Worm (Caenorhabditis elegans) whole organism, L4 larva: Measurements from ENCODE around the gene F20B6.5.

Experiments used
- D1046.2 ChIP-seq: fragments of 200-800 bp; sonication (Bioruptor generic); IDR thresholded peaks from 2 replicates; pipeline ENCODE4 v1.3.6; 2022; ENCODE audit warnings: missing genetic modification characterization, missing compliant biosample characterization
- F26F4.8 ChIP-seq: fragments of 200-800 bp; sonication (Bioruptor generic); conservative IDR thresholded peaks from 2 replicates; pipeline ENCODE4 v1.3.6; 2022; ENCODE audit warnings: missing genetic modification characterization, missing compliant biosample characterization
- F44E2.7 ChIP-seq: fragments of 200-800 bp; sonication (Bioruptor generic); IDR thresholded peaks from 2 replicates; pipeline ENCODE4 v2.1.2; 2022; ENCODE audit warnings: missing genetic modification characterization, missing compliant biosample characterization
- R02D3.7 ChIP-seq: fragments of 150-350 bp; sonication (generic microtip); optimal IDR thresholded peaks from 3 replicates; lab custom pipeline; 2014; ENCODE audit warnings: missing biosample characterization, missing genetic modification characterization
- T20F7.1 ChIP-seq: fragments of 200-800 bp; sonication (Bioruptor generic); optimal IDR thresholded peaks from 2 replicates; lab custom pipeline; 2018; ENCODE audit warnings: mild to moderate bottlenecking, missing genetic modification characterization, missing compliant biosample characterization
- Y105C5A.15 ChIP-seq: fragments of 200-800 bp; sonication (Bioruptor generic); IDR thresholded peaks from 2 replicates; pipeline ENCODE4 v1.3.6; 2022; ENCODE audit warnings: missing genetic modification characterization, missing compliant biosample characterization
- Y5F2A.4 ChIP-seq: fragments of 200-800 bp; sonication (Bioruptor generic); optimal IDR thresholded peaks from 2 replicates; lab custom pipeline; 2018; ENCODE audit warnings: mild to moderate bottlenecking, missing genetic modification characterization, missing compliant biosample characterization
- ZK337.2 ChIP-seq: fragments of 200-800 bp; sonication (Bioruptor generic); IDR thresholded peaks from 2 replicates; pipeline ENCODE4 v1.3.6; 2022; ENCODE audit warnings: missing genetic modification reagents, missing genetic modification characterization, missing compliant biosample characterization
- attf-4 ChIP-seq: sonication (generic microtip); optimal IDR thresholded peaks from 3 replicates; lab custom pipeline; 2017; ENCODE audit warnings: missing biosample characterization, missing genetic modification characterization
- ceh-32 ChIP-seq: sonication (generic microtip); optimal IDR thresholded peaks from 2 replicates; lab custom pipeline; 2016; ENCODE audit warnings: mild to moderate bottlenecking, missing genetic modification characterization, missing compliant biosample characterization; ENCODE audit not compliant: poor library complexity
- ceh-44 ChIP-seq: fragments of 200-800 bp; sonication (Bioruptor generic); IDR thresholded peaks from 2 replicates; pipeline ENCODE4 v1.3.6; 2022; ENCODE audit warnings: missing genetic modification reagents, missing genetic modification characterization, missing compliant biosample characterization
- ceh-62 ChIP-seq: sonication (generic microtip); optimal IDR thresholded peaks from 2 replicates; lab custom pipeline; 2017; ENCODE audit warnings: missing biosample characterization, missing genetic modification characterization
- cey-2 ChIP-seq: sonication (generic microtip); optimal IDR thresholded peaks from 3 replicates; lab custom pipeline; 2017; ENCODE audit warnings: missing genetic modification characterization, mild to moderate bottlenecking, missing compliant biosample characterization, antibody characterized with exemption, borderline replicate concordance; ENCODE audit not compliant: insufficient read depth
- daf-16 ChIP-seq, 3 experiments: sonication (generic microtip); optimal IDR thresholded peaks; 2 replicates each; lab custom pipeline; 2016 to 2017; ENCODE audit warnings: missing genetic modification characterization in 3 of 3, missing genetic modification reagents in 3 of 3, mild to moderate bottlenecking in 2 of 3, missing compliant biosample characterization in 2 of 3, missing biosample characterization in 1 of 3, moderate library complexity in 1 of 3
- dmd-6 ChIP-seq: fragments of 200-800 bp; sonication (Bioruptor generic); IDR thresholded peaks from 2 replicates; pipeline ENCODE4 v1.3.6; 2022; ENCODE audit warnings: missing genetic modification reagents, missing genetic modification characterization, missing compliant biosample characterization
- dmd-8 ChIP-seq: fragments of 200-800 bp; sonication (Bioruptor generic); IDR thresholded peaks from 2 replicates; pipeline ENCODE4 v1.3.6; 2022; ENCODE audit warnings: missing genetic modification characterization, missing compliant biosample characterization
- dpl-1 ChIP-seq: fragments of 150-350 bp; optimal IDR thresholded peaks from 2 replicates; lab custom pipeline; 2014; ENCODE audit warnings: missing biosample characterization, missing genetic modification reagents, missing genetic modification characterization
- duxl-1 ChIP-seq: sonication (generic microtip); optimal IDR thresholded peaks from 2 replicates; lab custom pipeline; 2016; ENCODE audit warnings: mild to moderate bottlenecking, missing genetic modification characterization, moderate library complexity, missing compliant biosample characterization; ENCODE audit not compliant: poor library complexity
- egl-43 ChIP-seq: fragments of 200-800 bp; sonication (Bioruptor generic); IDR thresholded peaks from 2 replicates; pipeline ENCODE4 v1.3.6; 2022; ENCODE audit warnings: missing genetic modification reagents, missing genetic modification characterization, missing compliant biosample characterization
- fkh-10 ChIP-seq: fragments of 150-350 bp; optimal IDR thresholded peaks from 2 replicates; lab custom pipeline; 2014; ENCODE audit warnings: missing biosample characterization, missing genetic modification reagents, missing genetic modification characterization
- gei-8 ChIP-seq: fragments of 200-800 bp; sonication (Bioruptor generic); optimal IDR thresholded peaks from 2 replicates; lab custom pipeline; 2018; ENCODE audit warnings: mild to moderate bottlenecking, missing genetic modification characterization, missing compliant biosample characterization
- hlh-11 ChIP-seq: fragments of 200-800 bp; sonication (Bioruptor generic); optimal IDR thresholded peaks from 2 replicates; lab custom pipeline; 2018; ENCODE audit warnings: mild to moderate bottlenecking, missing genetic modification characterization, missing compliant biosample characterization
- lin-1 ChIP-seq: fragments of 200-800 bp; sonication (Bioruptor generic); IDR thresholded peaks from 2 replicates; pipeline ENCODE4 v1.3.6; 2022; ENCODE audit warnings: missing genetic modification reagents, missing genetic modification characterization, missing compliant biosample characterization
- lin-13 ChIP-seq: fragments of 150-350 bp; optimal IDR thresholded peaks from 2 replicates; lab custom pipeline; 2014; ENCODE audit warnings: missing biosample characterization, missing genetic modification reagents, missing genetic modification characterization
- lin-29 ChIP-seq: fragments of 200-800 bp; sonication (Bioruptor generic); IDR thresholded peaks from 2 replicates; pipeline ENCODE4 v1.3.6; 2022; ENCODE audit warnings: missing genetic modification reagents, missing genetic modification characterization, missing compliant biosample characterization
- lin-38 ChIP-seq: fragments of 200-800 bp; sonication (Bioruptor generic); IDR thresholded peaks from 2 replicates; pipeline ENCODE4 v1.3.6; 2022; ENCODE audit warnings: missing genetic modification reagents, missing genetic modification characterization, missing compliant biosample characterization
- lir-3 ChIP-seq: sonication (generic microtip); optimal IDR thresholded peaks from 2 replicates; lab custom pipeline; 2016; ENCODE audit warnings: mild to moderate bottlenecking, missing genetic modification characterization, missing compliant biosample characterization
- madf-9 ChIP-seq: fragments of 200-800 bp; sonication (Bioruptor generic); conservative IDR thresholded peaks from 2 replicates; pipeline ENCODE4 v1.3.6; 2022; ENCODE audit warnings: missing genetic modification reagents, missing genetic modification characterization, missing compliant biosample characterization
- mdt-29 ChIP-seq: fragments of 200-800 bp; sonication (Bioruptor generic); IDR thresholded peaks from 2 replicates; pipeline ENCODE4 v1.3.6; 2022; ENCODE audit warnings: missing genetic modification reagents, missing genetic modification characterization, missing compliant biosample characterization
- mxl-2 ChIP-seq: fragments of 200-800 bp; sonication (Bioruptor generic); conservative IDR thresholded peaks from 2 replicates; pipeline ENCODE4 v1.3.6; 2022; ENCODE audit warnings: missing genetic modification reagents, missing genetic modification characterization, missing compliant biosample characterization
- mxl-3 ChIP-seq: fragments of 200-800 bp; sonication (Bioruptor generic); optimal IDR thresholded peaks from 2 replicates; lab custom pipeline; 2018; ENCODE audit warnings: mild to moderate bottlenecking, missing genetic modification characterization, missing compliant biosample characterization
- nhr-102 ChIP-seq: sonication (generic microtip); optimal IDR thresholded peaks from 2 replicates; lab custom pipeline; 2016; ENCODE audit warnings: mild to moderate bottlenecking, missing genetic modification characterization, moderate library complexity, missing compliant biosample characterization
- nhr-11 ChIP-seq: fragments of 150-350 bp; optimal IDR thresholded peaks from 2 replicates; lab custom pipeline; 2014; ENCODE audit warnings: missing biosample characterization, missing genetic modification characterization
- nhr-111 ChIP-seq: fragments of 200-800 bp; sonication (Bioruptor generic); optimal IDR thresholded peaks from 2 replicates; lab custom pipeline; 2018; ENCODE audit warnings: mild to moderate bottlenecking, missing genetic modification characterization, missing compliant biosample characterization
- nhr-237 ChIP-seq: sonication (generic microtip); optimal IDR thresholded peaks from 2 replicates; lab custom pipeline; 2017; ENCODE audit warnings: missing biosample characterization, missing genetic modification characterization
- nhr-28 ChIP-seq: fragments of 150-350 bp; optimal IDR thresholded peaks from 2 replicates; lab custom pipeline; 2014; ENCODE audit warnings: missing biosample characterization, missing genetic modification characterization
- nhr-41 ChIP-seq: fragments of 200-800 bp; sonication (Bioruptor generic); IDR thresholded peaks from 2 replicates; pipeline ENCODE4 v1.3.6; 2022; ENCODE audit warnings: missing genetic modification reagents, missing genetic modification characterization, missing compliant biosample characterization
- nhr-42 ChIP-seq: fragments of 200-800 bp; sonication (Bioruptor generic); IDR thresholded peaks from 2 replicates; pipeline ENCODE4 v1.3.6; 2022; ENCODE audit warnings: missing genetic modification characterization, missing compliant biosample characterization
- nhr-6 ChIP-seq: fragments of 150-350 bp; optimal IDR thresholded peaks from 2 replicates; lab custom pipeline; 2014; ENCODE audit warnings: missing biosample characterization, missing genetic modification characterization
- pha-4 ChIP-seq, 2 experiments: fragments of 150-350 bp in 1 of 2; fragments of 200-800 bp in 1 of 2; sonication (Bioruptor generic) in 1 of 2; IDR thresholded peaks in 1 of 2; optimal IDR thresholded peaks in 1 of 2; 2 replicates each; pipeline versions ENCODE4 v1.3.6 to Lab custom; 2014 to 2022; ENCODE audit warnings: missing genetic modification characterization in 2 of 2, missing genetic modification reagents in 2 of 2, missing biosample characterization in 1 of 2, missing compliant biosample characterization in 1 of 2
- pqm-1 ChIP-seq: sonication (generic microtip); optimal IDR thresholded peaks from 2 replicates; lab custom pipeline; 2017; ENCODE audit warnings: missing biosample characterization, missing genetic modification characterization
- rbr-2 ChIP-seq: sonication (generic microtip); optimal IDR thresholded peaks from 2 replicates; lab custom pipeline; 2016; ENCODE audit warnings: missing genotype, missing genetic modification characterization, missing compliant biosample characterization
- sdz-12 ChIP-seq: fragments of 200-800 bp; sonication (Bioruptor generic); optimal IDR thresholded peaks from 2 replicates; lab custom pipeline; 2018; ENCODE audit warnings: mild to moderate bottlenecking, missing genetic modification characterization, missing compliant biosample characterization
- set-16 ChIP-seq: fragments of 200-800 bp; sonication (Bioruptor generic); IDR thresholded peaks from 2 replicates; pipeline ENCODE4 v1.3.6; 2022; ENCODE audit warnings: missing genetic modification reagents, missing genetic modification characterization, missing compliant biosample characterization
- skn-1 ChIP-seq: fragments of 150-350 bp; optimal IDR thresholded peaks from 2 replicates; lab custom pipeline; 2014; ENCODE audit warnings: missing biosample characterization, missing genetic modification characterization
- unc-130 ChIP-seq: sonication (generic microtip); optimal IDR thresholded peaks from 2 replicates; lab custom pipeline; 2016; ENCODE audit warnings: missing genetic modification reagents, missing genetic modification characterization, missing compliant biosample characterization
- unc-39 ChIP-seq: sonication (generic microtip); optimal IDR thresholded peaks from 2 replicates; lab custom pipeline; 2017; ENCODE audit warnings: missing biosample characterization, missing genetic modification characterization
- zfp-3 ChIP-seq: fragments of 200-800 bp; sonication (Bioruptor generic); conservative IDR thresholded peaks from 2 replicates; pipeline ENCODE4 v1.3.6; 2022; ENCODE audit warnings: missing genetic modification reagents, missing genetic modification characterization, missing compliant biosample characterization
- ztf-7 ChIP-seq: fragments of 150-350 bp; optimal IDR thresholded peaks from 2 replicates; lab custom pipeline; 2014; ENCODE audit warnings: missing biosample characterization, missing genetic modification characterization

F20B6.5 gene

DNA sequence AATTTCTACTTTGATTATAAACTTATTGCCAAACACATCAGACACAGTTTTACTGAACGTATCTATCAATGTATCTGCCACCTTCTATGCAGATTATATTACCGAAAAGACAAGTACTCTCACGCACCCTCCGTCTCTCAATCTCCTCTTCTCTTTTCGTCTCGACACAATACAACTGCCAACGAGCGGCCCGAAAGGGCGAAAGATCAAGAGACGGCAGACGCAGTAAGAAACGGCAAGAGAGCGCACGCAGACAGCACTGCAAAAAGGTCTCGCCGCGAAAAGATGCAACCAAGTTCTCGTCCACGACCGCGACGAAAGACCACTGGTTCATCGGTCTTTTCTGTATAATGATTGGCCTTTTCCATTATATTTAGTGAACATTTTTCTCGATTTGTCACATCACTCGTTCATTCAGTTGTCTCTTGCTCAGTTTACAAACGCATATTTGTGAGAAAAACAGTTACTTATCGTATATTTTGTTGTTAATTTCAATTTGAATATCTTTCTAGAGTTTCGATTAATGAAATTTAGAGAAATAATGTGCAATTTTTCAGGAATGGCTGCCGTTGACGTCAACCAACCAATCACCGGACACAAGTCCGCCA lies 9.1 kb downstream of the F20B6.5 start, which contains the start of gene vha-12:
vha-12 (plus strand) TSS at position 558 of the 608 bp plus-strand sequence.
- 0 out of 2 replicates have a peak, but pooled peaks have one; percentile 36 for TF ChIP-seq madf-9 (GFP tag; lab: Robert Waterston, UW)
- TF ChIP-seq daf-16 (GFP tag; optimal IDR thresholded peaks at IDR 0.05; lab: Kevin White, UChicago), result peak in 1 of 2 experiments; percentile 23
- peak; percentile 87 for TF ChIP-seq daf-16 (tag; optimal IDR thresholded peaks at IDR 0.05; lab: Kevin White, UChicago)
- no peak for TF ChIP-seq mxl-2 (GFP tag; lab: Robert Waterston, UW)
- TF ChIP-seq lin-29 (GFP tag; lab: Robert Waterston, UW), result 0 out of 2 replicates have a peak, but pooled peaks have one; percentile 10
- TF ChIP-seq ceh-44 (GFP tag; lab: Robert Waterston, UW), result no peak
- no peak for TF ChIP-seq unc-130 (GFP tag; lab: Kevin White, UChicago)
- TF ChIP-seq ceh-32 (tag; lab: Kevin White, UChicago), result no peak
- TF ChIP-seq zfp-3, result peak; percentile 74; the same call in 1 of the 2 replicates
- peak; percentile 65 for TF ChIP-seq pqm-1 (tag; lab: Kevin White, UChicago)
- 0 out of 2 replicates have a peak, but pooled peaks have one; percentile 51 for TF ChIP-seq nhr-41 (GFP tag; lab: Robert Waterston, UW)
- no peak for TF ChIP-seq nhr-111 (GFP tag; lab: Kevin White, UChicago)
- TF ChIP-seq D1046.2 (GFP tag; lab: Robert Waterston, UW), result no peak
- no peak for TF ChIP-seq lir-3 (tag; lab: Kevin White, UChicago)
- peak; percentile 72 for TF ChIP-seq dpl-1
- no peak for TF ChIP-seq nhr-102 (tag; lab: Kevin White, UChicago)
- no peak for TF ChIP-seq Y5F2A.4 (GFP tag; lab: Kevin White, UChicago)
- TF ChIP-seq dmd-6, result peak; percentile 92
- TF ChIP-seq pha-4 (GFP tag; IDR thresholded peaks at IDR 0.05; lab: Robert Waterston, UW), result peak; percentile 73
- no peak for TF ChIP-seq pha-4 (tag; optimal IDR thresholded peaks at IDR 0.05; lab: Kevin White, UChicago)
- TF ChIP-seq set-16 (GFP tag; lab: Robert Waterston, UW), result peak; percentile 77
- peak; percentile 92 for TF ChIP-seq nhr-11 (tag; lab: Kevin White, UChicago)
- TF ChIP-seq ztf-7, result peak; percentile 35
- TF ChIP-seq rbr-2 (tag; lab: Kevin White, UChicago), result peak; percentile 89
- TF ChIP-seq F26F4.8 (GFP tag; lab: Robert Waterston, UW), result no peak
- no peak for TF ChIP-seq ceh-62 (tag; lab: Kevin White, UChicago)
- no peak for TF ChIP-seq duxl-1 (tag; lab: Kevin White, UChicago)
- TF ChIP-seq unc-39 (tag; lab: Kevin White, UChicago), result no peak
- TF ChIP-seq nhr-42 (GFP tag; lab: Robert Waterston, UW), result peak; percentile 66
- TF ChIP-seq egl-43 (GFP tag; lab: Robert Waterston, UW), result peak; percentile 87
- no peak for TF ChIP-seq Y105C5A.15
- no peak for TF ChIP-seq sdz-12 (GFP tag; lab: Kevin White, UChicago)
- no peak for TF ChIP-seq gei-8 (GFP tag; lab: Kevin White, UChicago)
- TF ChIP-seq mdt-29 (GFP tag; lab: Robert Waterston, UW), result no peak
- TF ChIP-seq nhr-237 (tag; lab: Kevin White, UChicago), result no peak
- TF ChIP-seq nhr-6 (tag; lab: Kevin White, UChicago), result peak; percentile 85
- TF ChIP-seq attf-4, result no peak
- peak; percentile 96 for TF ChIP-seq hlh-11
- no peak for TF ChIP-seq skn-1
- TF ChIP-seq lin-1, result peak; percentile 68; the same call in 1 of the 2 replicates
- 0 out of 2 replicates have a peak, but pooled peaks have one; percentile 43 for TF ChIP-seq dmd-8 (GFP tag; lab: Robert Waterston, UW)
- TF ChIP-seq nhr-28, result peak; percentile 94
- TF ChIP-seq ZK337.2 (GFP tag; lab: Robert Waterston, UW), result no peak
- TF ChIP-seq lin-13 (GFP tag; lab: Kevin White, UChicago), result peak; percentile 73
- TF ChIP-seq fkh-10 (GFP tag; lab: Kevin White, UChicago), result peak; percentile 43
- no peak for TF ChIP-seq F44E2.7 (GFP tag; lab: Robert Waterston, UW)
- TF ChIP-seq R02D3.7 (tag; lab: Kevin White, UChicago), result no peak
- TF ChIP-seq T20F7.1 (GFP tag; lab: Kevin White, UChicago), result peak; percentile 78
- TF ChIP-seq lin-38 (GFP tag; lab: Robert Waterston, UW), result no peak
- TF ChIP-seq cey-2, result no peak
- peak; percentile 86 for TF ChIP-seq mxl-3 (GFP tag; lab: Kevin White, UChicago)
